Worm (Caenorhabditis elegans): ENCODE data around the gene lipl-1.

The lipl-1 gene

DNA sequence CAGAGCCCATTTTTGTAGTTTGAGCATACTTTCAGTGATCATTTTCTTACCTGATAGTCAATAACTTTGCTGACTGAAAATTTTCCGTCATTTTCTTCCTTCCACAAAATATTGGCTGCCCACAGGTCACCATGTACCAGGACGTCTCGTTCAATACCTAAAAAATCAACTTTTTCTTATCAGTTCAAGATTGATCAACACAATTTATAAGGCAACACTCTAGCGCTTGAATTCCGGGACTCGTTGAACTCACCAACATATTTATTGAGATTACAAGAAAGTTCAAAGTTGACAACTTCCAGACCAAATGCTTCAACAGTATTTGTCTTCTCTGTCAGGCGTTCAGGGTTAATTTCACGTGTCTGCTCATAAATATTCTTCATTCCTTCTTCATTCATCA, 13.9 kb downstream of the lipl-1 start:
- TF ChIP-seq unc-39 (tag; optimal IDR thresholded peaks at IDR 0.05) = no peak
- peak; percentile 35 for TF ChIP-seq fos-1 (tag; optimal IDR thresholded peaks at IDR 0.05)
- TF ChIP-seq ztf-4 (tag; optimal IDR thresholded peaks at IDR 0.05) = no peak
- TF ChIP-seq aly-2 (tag; optimal IDR thresholded peaks at IDR 0.05) = no peak
- no peak for TF ChIP-seq peb-1 (tag; optimal IDR thresholded peaks at IDR 0.05)
- no peak for TF ChIP-seq nhr-12 (tag; optimal IDR thresholded peaks at IDR 0.05)
- TF ChIP-seq mbf-1 (tag; optimal IDR thresholded peaks at IDR 0.05) = no peak
- TF ChIP-seq sma-3 (GFP tag; optimal IDR thresholded peaks at IDR 0.05) = no peak
- TF ChIP-seq lsy-2 (tag; optimal IDR thresholded peaks at IDR 0.05) = no peak

DNA sequence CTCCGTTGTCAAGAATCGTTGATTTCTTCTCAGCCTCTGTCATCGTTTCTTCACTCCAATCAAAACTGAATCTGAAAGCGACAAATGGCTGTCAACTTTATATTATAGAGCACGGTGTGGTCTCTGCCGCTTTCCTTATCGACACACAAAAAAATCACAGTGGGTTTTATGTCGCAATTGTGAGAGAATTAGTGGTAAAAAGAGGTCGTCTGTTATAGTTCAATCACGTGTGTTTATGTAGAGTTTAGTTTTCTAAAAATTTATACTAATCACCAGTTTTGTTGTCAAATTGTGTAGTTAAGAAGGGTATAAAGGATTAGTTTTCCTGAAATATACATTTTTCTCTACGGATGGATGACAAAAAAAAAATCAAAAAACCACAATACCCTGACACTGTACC, 15.2 kb downstream of the lipl-1 start, which contains the start of gene T16G1.7:
TSS of gene T16G1.7 (minus strand) at position 137 of the 400 bp plus-strand sequence.
- TF ChIP-seq ztf-4 (tag; optimal IDR thresholded peaks at IDR 0.05) (no peak), nhr-77 (tag; optimal IDR thresholded peaks at IDR 0.05) (no peak), nhr-12 (tag; optimal IDR thresholded peaks at IDR 0.05) (no peak), unc-55 (GFP tag; optimal IDR thresholded peaks at IDR 0.05) (no peak), R02D3.7 (tag; optimal IDR thresholded peaks at IDR 0.05) (no peak), nhr-23 (tag; optimal IDR thresholded peaks at IDR 0.05) (no peak), fos-1 (tag; optimal IDR thresholded peaks at IDR 0.05) (peak; percentile 67), mbf-1 (tag; optimal IDR thresholded peaks at IDR 0.05) (no peak), ceh-16 (tag; optimal IDR thresholded peaks at IDR 0.05) (no peak), sma-9 (GFP tag; optimal IDR thresholded peaks at IDR 0.05) (peak; percentile 72), sma-9 (tag; optimal IDR thresholded peaks at IDR 0.05) (no peak)

DNA sequence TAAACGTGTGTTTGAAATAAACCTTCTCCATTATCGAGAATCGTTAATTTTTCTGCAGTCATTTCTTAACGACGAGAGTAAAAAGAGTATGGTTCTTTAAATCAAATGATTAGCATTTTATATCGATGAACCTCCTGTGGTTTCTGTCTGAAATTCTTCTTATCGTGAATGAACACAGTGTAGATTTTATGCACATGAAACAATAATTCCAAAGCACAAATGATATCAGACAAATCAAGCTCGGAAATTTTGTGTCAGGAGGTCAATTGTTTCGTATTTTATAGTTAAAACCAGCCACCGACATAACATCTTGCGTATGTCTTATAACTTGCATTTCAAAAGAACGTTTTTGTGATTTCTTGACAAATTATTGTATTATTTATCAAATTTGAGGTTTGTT, 17.3 kb downstream of the lipl-1 start, which contains the start of gene T16G1.6:
TSS of gene T16G1.6 (minus strand) at position 77 of the 400 bp plus-strand sequence.
- TF ChIP-seq elt-1 (tag; optimal IDR thresholded peaks at IDR 0.05) (no peak), lsy-2 (tag; optimal IDR thresholded peaks at IDR 0.05) (no peak), skn-1 (tag; optimal IDR thresholded peaks at IDR 0.05) (no peak), C34F6.9 (tag; optimal IDR thresholded peaks at IDR 0.05) (no peak), nhr-129 (tag; optimal IDR thresholded peaks at IDR 0.05) (no peak), dmd-4 (tag; optimal IDR thresholded peaks at IDR 0.05) (no peak), fos-1 (tag; optimal IDR thresholded peaks at IDR 0.05) (peak; percentile 70), ztf-4 (tag; optimal IDR thresholded peaks at IDR 0.05) (no peak), sma-9 (GFP tag; optimal IDR thresholded peaks at IDR 0.05) (peak; percentile 65), sma-9 (tag; optimal IDR thresholded peaks at IDR 0.05) (no peak)

DNA sequence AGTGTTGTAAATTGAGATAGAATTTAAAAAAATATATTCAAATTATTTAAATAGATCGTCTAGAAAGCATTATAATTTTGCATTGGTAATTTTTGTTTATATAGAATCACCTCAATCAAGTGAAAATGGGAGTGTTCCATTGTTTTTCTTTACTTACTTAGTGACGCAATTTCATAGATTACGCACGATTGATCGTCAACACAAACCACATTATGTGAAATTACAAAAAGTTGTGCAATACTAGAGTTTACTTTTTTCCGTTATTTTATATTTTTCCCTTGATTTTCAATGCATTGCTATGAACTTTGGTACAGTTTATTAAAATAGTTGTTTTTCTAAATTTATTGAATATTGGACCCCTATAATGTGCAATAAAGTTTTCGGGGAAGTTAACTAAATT, 19.6 kb downstream of the lipl-1 start, which contains the start of gene T16G1.5:
TSS of gene T16G1.5 (minus strand) at position 119 of the 400 bp plus-strand sequence.
- no peak for TF ChIP-seq snpc-4 (tag; optimal IDR thresholded peaks at IDR 0.05)
- TF ChIP-seq nhr-11 (tag; optimal IDR thresholded peaks at IDR 0.05) = no peak
- TF ChIP-seq fos-1 (tag; optimal IDR thresholded peaks at IDR 0.05) = peak; percentile 41
- no peak for TF ChIP-seq ceh-16 (tag; optimal IDR thresholded peaks at IDR 0.05)

DNA sequence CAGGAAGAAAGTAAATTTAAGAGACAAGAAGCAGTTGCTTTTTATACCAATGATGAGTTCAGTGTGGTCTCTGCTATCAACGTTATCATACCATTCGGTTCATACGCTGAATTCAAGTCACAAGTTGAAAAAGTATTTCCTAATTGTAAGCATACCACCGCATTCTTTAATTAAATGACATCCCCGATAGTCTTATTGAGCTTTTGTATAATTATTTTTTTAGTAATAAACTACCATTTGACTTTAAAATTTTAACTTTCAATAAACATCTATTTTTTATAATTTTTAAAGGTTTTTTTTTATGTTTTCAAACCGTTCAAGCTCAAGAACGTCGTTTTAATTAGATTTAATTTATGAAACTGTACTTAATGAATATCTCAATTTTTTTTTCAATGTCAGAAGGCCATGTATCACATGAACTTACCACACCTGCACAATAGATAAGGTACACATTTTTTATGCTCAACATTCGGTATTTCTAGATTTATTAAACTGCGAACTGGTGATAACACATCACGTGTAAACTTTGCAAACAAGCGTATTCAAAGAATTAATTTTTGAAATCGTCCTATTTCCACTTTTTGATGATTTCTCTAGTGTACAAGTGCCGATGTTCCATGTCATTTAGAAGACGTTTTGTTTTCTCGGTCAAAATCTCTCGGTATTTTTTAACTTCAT, 22.1 kb downstream of the lipl-1 start, which contains the start of gene T16G1.4:
TSS of gene T16G1.4 (minus strand) at position 51 of the 678 bp plus-strand sequence.
- TF ChIP-seq sma-9 (GFP tag; optimal IDR thresholded peaks at IDR 0.05) (peak; percentile 66), sma-9 (tag; optimal IDR thresholded peaks at IDR 0.05) (no peak), gmeb-1 (tag; optimal IDR thresholded peaks at IDR 0.05) (peak; percentile 37), nhr-23 (tag; optimal IDR thresholded peaks at IDR 0.05) (no peak), mdl-1 (tag; optimal IDR thresholded peaks at IDR 0.05) (no peak)

DNA sequence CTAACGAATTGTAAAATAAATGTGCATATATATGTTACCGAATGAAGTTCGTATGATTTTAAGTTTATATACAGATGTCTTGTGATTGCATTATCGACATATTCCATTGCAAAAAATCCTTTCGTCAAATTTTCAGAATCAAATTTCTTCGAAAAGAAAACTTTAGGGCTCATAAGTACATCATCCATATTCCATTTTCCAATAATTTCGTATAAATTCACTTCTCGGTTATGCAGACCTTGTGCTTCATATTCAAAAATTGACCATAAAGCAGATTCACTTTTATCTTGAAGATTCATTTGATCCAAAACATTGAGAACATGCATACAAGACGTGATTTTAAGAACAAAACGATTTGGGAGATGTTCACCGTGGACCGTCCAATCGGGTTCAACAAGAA, 23.6 kb downstream of the lipl-1 start:
- TF ChIP-seq C34F6.9 (tag; optimal IDR thresholded peaks at IDR 0.05) (no peak), elt-1 (tag; optimal IDR thresholded peaks at IDR 0.05) (no peak), mbf-1 (tag; optimal IDR thresholded peaks at IDR 0.05) (no peak), nhr-23 (tag; optimal IDR thresholded peaks at IDR 0.05) (no peak), nhr-12 (tag; optimal IDR thresholded peaks at IDR 0.05) (no peak), skn-1 (tag; optimal IDR thresholded peaks at IDR 0.05) (no peak), nhr-77 (tag; optimal IDR thresholded peaks at IDR 0.05) (no peak), gmeb-1 (tag; optimal IDR thresholded peaks at IDR 0.05) (no peak), ztf-1 (GFP tag; conservative IDR thresholded peaks at IDR 0.05) (no peak), zag-1 (tag; optimal IDR thresholded peaks at IDR 0.05) (no peak), mdl-1 (tag; optimal IDR thresholded peaks at IDR 0.05) (no peak), ztf-11 (tag; optimal IDR thresholded peaks at IDR 0.05) (no peak), R02D3.7 (tag; optimal IDR thresholded peaks at IDR 0.05) (no peak), egl-27 (tag; optimal IDR thresholded peaks at IDR 0.05) (no peak), nhr-237 (tag; optimal IDR thresholded peaks at IDR 0.05) (no peak), ztf-4 (tag; optimal IDR thresholded peaks at IDR 0.05) (no peak)
